Worm (Caenorhabditis elegans) whole organism, L4/young adult: ENCODE results near the gene rps-11.

Experiments used
- W03F9.2 ChIP-seq: fragments of 150-350 bp; optimal IDR thresholded peaks from 2 replicates; lab custom pipeline; 2014; ENCODE audit warnings: missing biosample characterization, missing genetic modification characterization
- him-1 ChIP-seq: sonication (generic microtip); optimal IDR thresholded peaks from 2 replicates; lab custom pipeline; 2016; ENCODE audit warnings: missing genotype, missing genetic modification reagents, missing genetic modification characterization, missing compliant biosample characterization

DNA sequence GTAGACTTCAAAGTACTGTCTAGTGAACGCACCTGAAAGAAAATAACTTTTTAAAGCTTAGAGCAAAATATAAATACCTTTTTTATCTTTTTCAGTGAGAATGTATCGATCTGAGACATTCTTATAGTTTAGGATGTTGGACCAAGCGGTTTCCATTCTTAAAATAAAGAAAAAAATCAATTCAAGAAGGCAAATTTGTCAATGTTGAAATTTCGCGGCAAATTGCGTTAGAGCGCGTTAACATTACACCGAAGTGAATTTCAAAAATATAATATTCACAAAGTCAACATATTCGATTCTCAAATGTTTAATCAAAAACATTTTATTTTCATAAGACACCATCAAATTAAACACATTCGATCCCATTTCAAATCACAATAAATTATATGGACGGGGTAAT lies 40.8 kb upstream of the rps-11 start, which contains the start of gene F12F6.7:
- no peak for TF ChIP-seq him-1
- no peak for TF ChIP-seq W03F9.2 (tag; lab: Kevin White, UChicago)
